Worm (Caenorhabditis elegans) whole organism, L4 larva: Measurements from ENCODE around the gene gakh-1.

ENCODE experiments used
- F10B5.3 ChIP-seq: sonication (generic microtip); optimal IDR thresholded peaks from 2 replicates; lab custom pipeline; 2016; ENCODE audit warnings: mild to moderate bottlenecking, missing genetic modification characterization, missing compliant biosample characterization
- R02D3.7 ChIP-seq: fragments of 150-350 bp; sonication (generic microtip); optimal IDR thresholded peaks from 3 replicates; lab custom pipeline; 2014; ENCODE audit warnings: missing biosample characterization, missing genetic modification characterization
- T20F7.1 ChIP-seq: fragments of 200-800 bp; sonication (Bioruptor generic); optimal IDR thresholded peaks from 2 replicates; lab custom pipeline; 2018; ENCODE audit warnings: mild to moderate bottlenecking, missing genetic modification characterization, missing compliant biosample characterization
- Y105C5A.15 ChIP-seq: fragments of 200-800 bp; sonication (Bioruptor generic); IDR thresholded peaks from 2 replicates; pipeline ENCODE4 v1.3.6; 2022; ENCODE audit warnings: missing genetic modification characterization, missing compliant biosample characterization
- aha-1 ChIP-seq: fragments of 150-350 bp; peaks from one replicate; lab custom pipeline; 2014; ENCODE audit warnings: missing biosample characterization, missing genetic modification characterization
- ceh-62 ChIP-seq: sonication (generic microtip); optimal IDR thresholded peaks from 2 replicates; lab custom pipeline; 2017; ENCODE audit warnings: missing biosample characterization, missing genetic modification characterization
- ctbp-1 ChIP-seq: fragments of 200-800 bp; sonication (Bioruptor generic); IDR thresholded peaks from 2 replicates; pipeline ENCODE4 v1.3.6; 2022; ENCODE audit warnings: missing genetic modification reagents, missing genetic modification characterization, missing compliant biosample characterization
- daf-16 ChIP-seq, 3 experiments: sonication (generic microtip); optimal IDR thresholded peaks; 2 replicates each; lab custom pipeline; 2016 to 2017; ENCODE audit warnings: missing genetic modification characterization in 3 of 3, missing genetic modification reagents in 3 of 3, mild to moderate bottlenecking in 2 of 3, missing compliant biosample characterization in 2 of 3, missing biosample characterization in 1 of 3, moderate library complexity in 1 of 3
- dpl-1 ChIP-seq: fragments of 150-350 bp; optimal IDR thresholded peaks from 2 replicates; lab custom pipeline; 2014; ENCODE audit warnings: missing biosample characterization, missing genetic modification reagents, missing genetic modification characterization
- dve-1 ChIP-seq: sonication (generic microtip); optimal IDR thresholded peaks from 2 replicates; lab custom pipeline; 2017; ENCODE audit warnings: antibody characterized with exemption, mild to moderate bottlenecking, missing genetic modification characterization, missing compliant biosample characterization; ENCODE audit not compliant: insufficient read depth
- fos-1 ChIP-seq: fragments of 150-350 bp; optimal IDR thresholded peaks from 2 replicates; lab custom pipeline; 2014; ENCODE audit warnings: missing biosample characterization, missing genetic modification characterization
- hif-1 ChIP-seq, 2 experiments: sonication (generic microtip); optimal IDR thresholded peaks; 2 replicates each; lab custom pipeline; 2016 to 2017; ENCODE audit warnings: missing compliant biosample characterization in 2 of 2, missing genetic modification characterization in 2 of 2, missing genetic modification reagents in 2 of 2, missing genotype in 2 of 2, mild to moderate bottlenecking in 1 of 2
- hmg-1.1 ChIP-seq: fragments of 200-800 bp; sonication (Bioruptor generic); IDR thresholded peaks from 2 replicates; pipeline ENCODE4 v1.3.6; 2022; ENCODE audit warnings: missing genetic modification reagents, missing genetic modification characterization, missing compliant biosample characterization
- lin-13 ChIP-seq: fragments of 150-350 bp; optimal IDR thresholded peaks from 2 replicates; lab custom pipeline; 2014; ENCODE audit warnings: missing biosample characterization, missing genetic modification reagents, missing genetic modification characterization
- lin-29 ChIP-seq: fragments of 200-800 bp; sonication (Bioruptor generic); IDR thresholded peaks from 2 replicates; pipeline ENCODE4 v1.3.6; 2022; ENCODE audit warnings: missing genetic modification reagents, missing genetic modification characterization, missing compliant biosample characterization
- lin-39 ChIP-seq: fragments of 150-350 bp; optimal IDR thresholded peaks from 2 replicates; lab custom pipeline; 2014; ENCODE audit warnings: missing biosample characterization, missing genetic modification reagents, missing genetic modification characterization
- nhr-11 ChIP-seq: fragments of 150-350 bp; optimal IDR thresholded peaks from 2 replicates; lab custom pipeline; 2014; ENCODE audit warnings: missing biosample characterization, missing genetic modification characterization
- nhr-48 ChIP-seq: sonication (generic microtip); optimal IDR thresholded peaks from 2 replicates; lab custom pipeline; 2016; ENCODE audit warnings: mild to moderate bottlenecking, missing genetic modification characterization, missing compliant biosample characterization
- nhr-6 ChIP-seq: fragments of 150-350 bp; optimal IDR thresholded peaks from 2 replicates; lab custom pipeline; 2014; ENCODE audit warnings: missing biosample characterization, missing genetic modification characterization
- nhr-76 ChIP-seq: fragments of 150-350 bp; optimal IDR thresholded peaks from 2 replicates; lab custom pipeline; 2014; ENCODE audit warnings: missing biosample characterization, missing genetic modification characterization
- pha-4 ChIP-seq, 2 experiments: fragments of 150-350 bp in 1 of 2; fragments of 200-800 bp in 1 of 2; sonication (Bioruptor generic) in 1 of 2; IDR thresholded peaks in 1 of 2; optimal IDR thresholded peaks in 1 of 2; 2 replicates each; pipeline versions ENCODE4 v1.3.6 to Lab custom; 2014 to 2022; ENCODE audit warnings: missing genetic modification characterization in 2 of 2, missing genetic modification reagents in 2 of 2, missing biosample characterization in 1 of 2, missing compliant biosample characterization in 1 of 2
- rbr-2 ChIP-seq: sonication (generic microtip); optimal IDR thresholded peaks from 2 replicates; lab custom pipeline; 2016; ENCODE audit warnings: missing genotype, missing genetic modification characterization, missing compliant biosample characterization
- skn-1 ChIP-seq: fragments of 150-350 bp; optimal IDR thresholded peaks from 2 replicates; lab custom pipeline; 2014; ENCODE audit warnings: missing biosample characterization, missing genetic modification characterization
- snpc-1.2 ChIP-seq: fragments of 200-800 bp; sonication (Bioruptor generic); IDR thresholded peaks from 2 replicates; pipeline ENCODE4 v1.3.6; 2022; ENCODE audit warnings: missing genetic modification reagents, missing genetic modification characterization, missing compliant biosample characterization
- tag-97 ChIP-seq: fragments of 200-800 bp; sonication (Bioruptor generic); IDR thresholded peaks from 2 replicates; pipeline ENCODE4 v1.3.6; 2022; ENCODE audit warnings: missing genetic modification characterization, missing compliant biosample characterization
- unc-62 ChIP-seq, 3 experiments: fragments of 150-350 bp in 1 of 3; sonication (generic microtip); optimal IDR thresholded peaks in 2 of 3; peaks in 1 of 3; 1 replicate in 1 of 3; 2 replicates in 2 of 3; lab custom pipeline; 2014 to 2017; ENCODE audit warnings: missing biosample characterization in 3 of 3, missing genetic modification characterization in 3 of 3, missing genetic modification reagents in 3 of 3, missing genotype in 1 of 3
- vab-7 ChIP-seq: fragments of 200-800 bp; sonication (Bioruptor generic); IDR thresholded peaks from 2 replicates; pipeline ENCODE4 v1.3.6; 2022; ENCODE audit warnings: missing genetic modification reagents, missing genetic modification characterization, missing compliant biosample characterization
- zag-1 ChIP-seq: fragments of 150-350 bp; optimal IDR thresholded peaks from 2 replicates; lab custom pipeline; 2014; ENCODE audit warnings: missing biosample characterization, missing genetic modification characterization
- ztf-11 ChIP-seq: fragments of 150-350 bp; optimal IDR thresholded peaks from 2 replicates; lab custom pipeline; 2014; ENCODE audit warnings: missing biosample characterization, missing genetic modification characterization
- ztf-7 ChIP-seq: fragments of 150-350 bp; optimal IDR thresholded peaks from 2 replicates; lab custom pipeline; 2014; ENCODE audit warnings: missing biosample characterization, missing genetic modification characterization

gakh-1 gene

DNA sequence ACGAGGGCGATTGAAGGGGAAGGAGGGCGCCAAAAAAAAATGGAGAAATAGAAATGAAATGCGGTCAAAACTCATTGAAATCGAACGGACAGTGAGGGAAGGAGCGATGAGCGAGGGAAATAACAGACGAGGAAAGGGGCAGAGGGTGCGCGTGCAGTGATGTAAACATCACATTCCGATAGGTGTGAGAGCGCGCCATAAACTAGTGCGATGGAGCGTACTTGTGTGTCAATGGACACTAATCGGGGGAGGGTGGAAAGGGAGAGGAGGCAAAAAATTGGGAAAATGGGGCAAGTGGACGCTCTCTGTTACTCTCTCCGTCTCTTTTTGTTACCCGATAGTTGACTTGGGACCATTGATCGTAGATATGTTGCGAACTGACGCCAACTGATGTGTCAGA is 18.4 kb upstream of the gakh-1 start (continued):
- TF ChIP-seq vab-7 (0 out of 2 replicates have a peak, but pooled peaks have one; percentile 23), T20F7.1 (no peak)

DNA sequence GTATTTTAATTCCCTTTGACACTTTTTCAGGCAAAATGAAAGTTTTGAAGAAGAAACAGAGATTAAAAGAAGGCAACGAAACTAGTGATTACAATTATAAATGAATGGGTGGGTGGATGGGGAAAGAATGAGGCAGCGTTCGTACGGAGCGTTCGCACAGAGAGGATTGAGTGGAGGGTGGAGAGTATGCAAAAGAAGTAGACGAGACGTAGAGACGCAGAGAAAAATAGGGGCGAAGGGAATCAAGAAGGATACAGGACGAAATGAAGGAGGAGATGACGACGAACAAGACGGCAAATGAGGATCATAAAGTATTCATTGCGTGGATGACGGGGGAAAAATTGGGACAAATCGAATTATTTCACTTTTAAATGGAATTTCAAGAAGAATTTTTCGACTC is 17.6 kb upstream of the gakh-1 start:
- no peak for TF ChIP-seq nhr-6 (tag; lab: Kevin White, UChicago)
- no peak for TF ChIP-seq R02D3.7 (tag; lab: Kevin White, UChicago)
- TF ChIP-seq unc-62 (GFP tag; optimal IDR thresholded peaks at IDR 0.05 in 1 of 2; lab: Kevin White, UChicago): peak in 1 of 2 experiments; percentile 82
- no peak for TF ChIP-seq unc-62 (tag; optimal IDR thresholded peaks at IDR 0.05; lab: Kevin White, UChicago)
- TF ChIP-seq dve-1 (tag; lab: Kevin White, UChicago): peak; percentile 8
- TF ChIP-seq rbr-2 (tag; lab: Kevin White, UChicago): peak; percentile 14
- TF ChIP-seq tag-97 (GFP tag; lab: Robert Waterston, UW): no peak
- TF ChIP-seq hmg-1.1: 0 out of 2 replicates have a peak, but pooled peaks have one; percentile 51

- TF ChIP-seq hif-1 (tag; optimal IDR thresholded peaks at IDR 0.05; lab: Kevin White, UChicago) (no peak), Y105C5A.15 (GFP tag; lab: Robert Waterston, UW) (no peak), ztf-7 (tag; lab: Kevin White, UChicago) (no peak), ztf-11 (tag; lab: Kevin White, UChicago) (no peak), ceh-62 (tag; lab: Kevin White, UChicago) (no peak), lin-13 (GFP tag; lab: Kevin White, UChicago) (no peak), pha-4 (GFP tag; IDR thresholded peaks at IDR 0.05; lab: Robert Waterston, UW) (no peak), pha-4 (tag; optimal IDR thresholded peaks at IDR 0.05; lab: Kevin White, UChicago) (no peak), daf-16 (GFP tag; optimal IDR thresholded peaks at IDR 0.05; lab: Kevin White, UChicago) (no peak), daf-16 (tag; optimal IDR thresholded peaks at IDR 0.05; lab: Kevin White, UChicago) (no peak), nhr-48 (no peak), T20F7.1 (no peak), F10B5.3 (no peak), zag-1 (tag; lab: Kevin White, UChicago) (no peak), ctbp-1 (GFP tag; lab: Robert Waterston, UW) (no peak), lin-39 (tag; lab: Kevin White, UChicago) (no peak), tag-97 (GFP tag; lab: Robert Waterston, UW) (no peak), skn-1 (tag; lab: Kevin White, UChicago) (no peak), fos-1 (tag; lab: Kevin White, UChicago) (no peak), nhr-11 (tag; lab: Kevin White, UChicago) (no peak)
These were observed 11.7 kb upstream of the gakh-1 start, which contains the start of gene C54H2.4 for ce11 chrX:5770648-5771047. TSS of gene C54H2.4 (minus strand) at chrX:5770748.

- TF ChIP-seq aha-1 (tag; lab: Kevin White, UChicago): peak; percentile 61
- peak; percentile 49; the same call in 1 of the 2 replicates for TF ChIP-seq pha-4 (GFP tag; IDR thresholded peaks at IDR 0.05; lab: Robert Waterston, UW)
- no peak for TF ChIP-seq pha-4 (tag; optimal IDR thresholded peaks at IDR 0.05; lab: Kevin White, UChicago)
- no peak for TF ChIP-seq nhr-76 (tag; lab: Kevin White, UChicago)
These were observed 9.7 kb upstream of the gakh-1 start for ce11 chrX:5772538-5773154.

- no peak for TF ChIP-seq snpc-1.2 (GFP tag; lab: Robert Waterston, UW)
- no peak for TF ChIP-seq lin-29 (GFP tag; lab: Robert Waterston, UW)
- TF ChIP-seq pha-4 (GFP tag; IDR thresholded peaks at IDR 0.05; lab: Robert Waterston, UW): no peak
- no peak for TF ChIP-seq pha-4 (tag; optimal IDR thresholded peaks at IDR 0.05; lab: Kevin White, UChicago)
- TF ChIP-seq dpl-1 (GFP tag; lab: Kevin White, UChicago): no peak
- peak; percentile 63 for TF ChIP-seq aha-1 (tag; lab: Kevin White, UChicago)
These were observed 8.8 kb upstream of the gakh-1 start, which contains the start of gene sym-3 for ce11 chrX:5773471-5773870. TSS of gene sym-3 (plus strand) at chrX:5773771.
